Fruit fly (Drosophila melanogaster): ENCODE data around the gene Exd2.

The Exd2 gene

DNA sequence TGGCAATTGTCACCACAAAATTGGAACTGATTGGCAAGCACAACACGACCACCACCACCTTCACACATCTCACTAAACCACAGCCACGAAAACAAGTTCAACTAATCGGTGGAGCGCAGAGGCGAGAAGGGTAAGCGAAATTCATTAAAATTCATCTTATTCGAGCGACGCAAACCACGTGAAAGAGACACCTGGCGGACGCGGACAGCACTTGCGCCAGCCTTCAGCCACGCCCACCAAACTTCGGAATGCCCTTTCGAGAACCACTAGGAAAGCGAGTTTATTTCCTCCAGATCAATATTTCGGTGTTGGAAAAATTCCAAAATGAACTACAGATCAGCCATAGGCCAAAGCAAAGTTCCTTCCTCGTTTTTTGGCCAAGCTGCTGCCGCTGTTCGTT is 40.0 kb downstream of the Exd2 start:
- TF ChIP-seq CG12605 (GFP tag; IDR thresholded peaks at IDR 0.05): no peak
- no peak for TF ChIP-seq CG8301 (tag; optimal IDR thresholded peaks at IDR 0.05)

DNA sequence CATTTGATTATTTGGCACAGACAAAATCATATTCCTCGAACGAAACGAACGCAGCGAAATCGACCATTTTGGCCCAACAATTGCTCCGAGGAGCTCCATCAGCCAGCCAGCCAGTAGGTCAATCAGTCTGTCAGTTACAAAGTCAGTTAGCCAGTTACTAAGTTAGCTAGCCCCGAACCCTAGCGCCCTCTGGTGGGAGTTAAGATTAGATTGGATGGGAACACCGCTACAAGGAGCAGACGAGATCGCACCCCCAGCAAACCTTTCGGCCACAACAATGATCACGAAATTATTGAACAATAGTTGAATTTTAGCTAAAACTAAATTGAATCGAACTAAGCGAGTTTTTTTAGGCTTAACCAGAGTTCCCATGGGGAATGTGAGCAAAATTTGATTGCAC is 41.6 kb downstream of the Exd2 start:
- no peak for TF ChIP-seq rn (GFP tag; IDR thresholded peaks at IDR 0.05)
- no peak for TF ChIP-seq CG8301 (tag; optimal IDR thresholded peaks at IDR 0.05)
- TF ChIP-seq CG9948 (tag; optimal IDR thresholded peaks at IDR 0.05): no peak
- no peak for TF ChIP-seq D1 (tag; optimal IDR thresholded peaks at IDR 0.05)
- TF ChIP-seq CG34367 (tag; optimal IDR thresholded peaks at IDR 0.05): no peak
- TF ChIP-seq CG10348 (GFP tag; IDR thresholded peaks at IDR 0.05): no peak
- no peak for TF ChIP-seq CG4496 (GFP tag; IDR thresholded peaks at IDR 0.05)
- TF ChIP-seq gl (tag; optimal IDR thresholded peaks at IDR 0.05): no peak
- TF ChIP-seq fd96Ca (GFP tag; IDR thresholded peaks at IDR 0.05): no peak
- TF ChIP-seq CG13204 (GFP tag; optimal IDR thresholded peaks at IDR 0.05): no peak

DNA sequence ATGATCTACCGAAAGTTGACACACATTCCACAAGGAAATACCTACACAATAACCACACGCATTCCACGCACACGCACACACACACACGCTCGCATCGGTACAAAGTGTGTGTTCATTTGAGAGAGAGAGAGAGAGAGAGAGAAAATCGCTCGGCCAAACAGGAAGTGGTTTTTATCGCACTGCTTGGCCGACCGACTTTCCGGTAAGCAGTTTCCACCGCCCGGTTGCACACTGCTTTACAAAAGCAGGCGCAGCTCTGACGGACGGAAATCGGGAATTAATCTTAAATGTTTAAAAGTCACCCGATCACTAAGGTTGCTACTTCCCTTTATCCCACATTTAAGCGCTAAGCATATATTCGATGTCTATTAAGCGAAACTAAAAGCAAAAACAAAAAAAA is 42.7 kb downstream of the Exd2 start:
- TF ChIP-seq CG8159 (tag; optimal IDR thresholded peaks at IDR 0.05): no peak
- no peak for TF ChIP-seq Pif1A (GFP tag; optimal IDR thresholded peaks at IDR 0.05)
- TF ChIP-seq CG32121 (GFP tag; IDR thresholded peaks at IDR 0.05): no peak
- TF ChIP-seq Ets98B (GFP tag; IDR thresholded peaks at IDR 0.05): no peak
- TF ChIP-seq CG15710 (tag; optimal IDR thresholded peaks at IDR 0.05): no peak
- TF ChIP-seq Pif1B (GFP tag; optimal IDR thresholded peaks at IDR 0.05): no peak
